Worm (Caenorhabditis elegans) whole organism, L4/young adult: ENCODE data around the gene C03B1.10.
A peak's percentile ranks its signal among the peaks of the same experiment; 100 is the strongest.

Experiments used
- W03F9.2 ChIP-seq: fragments of 150-350 bp; optimal IDR thresholded peaks from 2 replicates; lab custom pipeline; 2014; ENCODE audit warnings: missing biosample characterization, missing genetic modification characterization
- dao-5 ChIP-seq: sonication (generic microtip); optimal IDR thresholded peaks from 2 replicates; lab custom pipeline; 2016; ENCODE audit warnings: missing genotype, missing genetic modification characterization, moderate library complexity, missing compliant biosample characterization
- him-1 ChIP-seq: sonication (generic microtip); optimal IDR thresholded peaks from 2 replicates; lab custom pipeline; 2016; ENCODE audit warnings: missing genotype, missing genetic modification reagents, missing genetic modification characterization, missing compliant biosample characterization

The C03B1.10 gene

ce11 chrX:6357772-6358171 lies at the start of gene C03B1.10:
Gene C03B1.10, minus strand, starts transcription at chrX:6357872.
- TF ChIP-seq dao-5 (tag; lab: Kevin White, UChicago) (no peak), him-1 (tag; lab: Kevin White, UChicago) (no peak), W03F9.2 (tag; lab: Kevin White, UChicago) (no peak)

ce11 chrX:6405905-6406304 lies 48.2 kb upstream of the C03B1.10 start:
- TF ChIP-seq him-1 (tag; lab: Kevin White, UChicago) (no peak), W03F9.2 (tag; lab: Kevin White, UChicago) (no peak), dao-5 (tag; lab: Kevin White, UChicago) (no peak)

- TF ChIP-seq him-1 (tag; lab: Kevin White, UChicago): no peak
- TF ChIP-seq W03F9.2 (tag; lab: Kevin White, UChicago): no peak
- no peak for TF ChIP-seq dao-5 (tag; lab: Kevin White, UChicago)
These were observed 45.5 kb upstream of the C03B1.10 start, which contains the start of gene glt-4 for ce11 chrX:6403122-6403521. Gene glt-4, plus strand, starts transcription at chrX:6403422.

- no peak for TF ChIP-seq W03F9.2 (tag; lab: Kevin White, UChicago)
- TF ChIP-seq him-1 (tag; lab: Kevin White, UChicago): no peak
- no peak for TF ChIP-seq dao-5 (tag; lab: Kevin White, UChicago)
These were observed 41.8 kb upstream of the C03B1.10 start for ce11 chrX:6399450-6399849.

ce11 chrX:6391491-6391890 lies 33.8 kb upstream of the C03B1.10 start, which contains the start of gene igcm-2:
Gene igcm-2, minus strand, starts transcription at chrX:6391591.
- TF ChIP-seq dao-5 (tag; lab: Kevin White, UChicago): no peak
- no peak for TF ChIP-seq W03F9.2 (tag; lab: Kevin White, UChicago)
- no peak for TF ChIP-seq him-1 (tag; lab: Kevin White, UChicago)

ce11 chrX:6388639-6389038 lies 31.0 kb upstream of the C03B1.10 start:
- TF ChIP-seq dao-5 (tag; lab: Kevin White, UChicago) (no peak), W03F9.2 (tag; lab: Kevin White, UChicago) (no peak), him-1 (tag; lab: Kevin White, UChicago) (no peak)

ce11 chrX:6385185-6385584 lies 27.5 kb upstream of the C03B1.10 start, which contains the start of gene igdb-3:
Gene igdb-3, plus strand, starts transcription at chrX:6385485.
- TF ChIP-seq dao-5 (tag; lab: Kevin White, UChicago) (no peak), W03F9.2 (tag; lab: Kevin White, UChicago) (no peak), him-1 (tag; lab: Kevin White, UChicago) (no peak)

ce11 chrX:6384537-6384936 lies 26.9 kb upstream of the C03B1.10 start:
- TF ChIP-seq W03F9.2 (tag; lab: Kevin White, UChicago) (no peak), dao-5 (tag; lab: Kevin White, UChicago) (no peak), him-1 (tag; lab: Kevin White, UChicago) (no peak)

- no peak for TF ChIP-seq dao-5 (tag; lab: Kevin White, UChicago)
- no peak for TF ChIP-seq W03F9.2 (tag; lab: Kevin White, UChicago)
- no peak for TF ChIP-seq him-1 (tag; lab: Kevin White, UChicago)
These were observed 25.3 kb upstream of the C03B1.10 start for ce11 chrX:6382930-6383329.

ce11 chrX:6378363-6378762 lies 20.7 kb upstream of the C03B1.10 start:
- TF ChIP-seq W03F9.2 (tag; lab: Kevin White, UChicago) (no peak), dao-5 (tag; lab: Kevin White, UChicago) (no peak), him-1 (tag; lab: Kevin White, UChicago) (peak; percentile 47)

- TF ChIP-seq dao-5 (tag; lab: Kevin White, UChicago): no peak
- TF ChIP-seq W03F9.2 (tag; lab: Kevin White, UChicago): no peak
- TF ChIP-seq him-1 (tag; lab: Kevin White, UChicago): no peak
These were observed 20.1 kb upstream of the C03B1.10 start, which contains the start of gene lmp-1 for ce11 chrX:6377634-6378288. Gene lmp-1, minus strand, starts transcription at chrX:6377684.

- TF ChIP-seq him-1 (tag; lab: Kevin White, UChicago): no peak
- no peak for TF ChIP-seq dao-5 (tag; lab: Kevin White, UChicago)
- no peak for TF ChIP-seq W03F9.2 (tag; lab: Kevin White, UChicago)
These were observed 16.8 kb upstream of the C03B1.10 start, which contains the start of gene C03B1.1 for ce11 chrX:6374451-6374850. Gene C03B1.1, plus strand, starts transcription at chrX:6374751.

ce11 chrX:6373348-6373747 lies 15.7 kb upstream of the C03B1.10 start, which contains the start of gene C03B1.17:
Gene C03B1.17, plus strand, starts transcription at chrX:6373648.
- TF ChIP-seq him-1 (tag; lab: Kevin White, UChicago): no peak
- TF ChIP-seq dao-5 (tag; lab: Kevin White, UChicago): no peak
